Worm (Caenorhabditis elegans): Measurements from ENCODE around the gene R144.12.

Gene R144.12

ce11 chrIII:4961281-4961680 is 45.5 kb downstream of the R144.12 start:
- TF ChIP-seq cog-1 (tag; optimal IDR thresholded peaks at IDR 0.05) (no peak), klf-2 (GFP tag; conservative IDR thresholded peaks at IDR 0.05) (no peak), tab-1 (GFP tag; IDR thresholded peaks at IDR 0.05) (no peak), flt-1 (GFP tag; IDR thresholded peaks at IDR 0.05) (no peak), ztf-29 (GFP tag; IDR thresholded peaks at IDR 0.05) (no peak), T22C8.4 (GFP tag; IDR thresholded peaks at IDR 0.05) (no peak), ztf-23 (GFP tag; IDR thresholded peaks at IDR 0.05) (no peak)

ce11 chrIII:4960204-4960603 is 46.6 kb downstream of the R144.12 start, which contains the start of gene C27F2.4:
C27F2.4 (minus strand) TSS chrIII:4960304.
- TF ChIP-seq flt-1 (GFP tag; IDR thresholded peaks at IDR 0.05) (no peak), med-1 (GFP tag; optimal IDR thresholded peaks at IDR 0.05; ENCODE audit: insufficient read depth) (no peak), T22C8.4 (GFP tag; IDR thresholded peaks at IDR 0.05) (no peak), ref-1 (GFP tag; conservative IDR thresholded peaks at IDR 0.05) (no peak), cog-1 (tag; optimal IDR thresholded peaks at IDR 0.05) (no peak), ztf-29 (GFP tag; IDR thresholded peaks at IDR 0.05) (no peak), tab-1 (GFP tag; IDR thresholded peaks at IDR 0.05) (no peak), klf-2 (GFP tag; conservative IDR thresholded peaks at IDR 0.05) (no peak), ztf-23 (GFP tag; IDR thresholded peaks at IDR 0.05) (no peak)

ce11 chrIII:4956566-4956965 is 50.2 kb downstream of the R144.12 start, which contains the start of gene C26E6.1:
C26E6.1 (plus strand) TSS chrIII:4956866.
- TF ChIP-seq ztf-23 (GFP tag; IDR thresholded peaks at IDR 0.05) (no peak), klf-2 (GFP tag; conservative IDR thresholded peaks at IDR 0.05) (no peak), cog-1 (tag; optimal IDR thresholded peaks at IDR 0.05) (no peak), ref-1 (GFP tag; conservative IDR thresholded peaks at IDR 0.05) (no peak), tab-1 (GFP tag; IDR thresholded peaks at IDR 0.05) (no peak), ztf-29 (GFP tag; IDR thresholded peaks at IDR 0.05) (no peak), flt-1 (GFP tag; IDR thresholded peaks at IDR 0.05) (no peak), med-1 (GFP tag; optimal IDR thresholded peaks at IDR 0.05; ENCODE audit: insufficient read depth) (no peak), T22C8.4 (GFP tag; IDR thresholded peaks at IDR 0.05) (no peak)
